Worm (Caenorhabditis elegans) whole organism, mixed stage, embryonic: ENCODE results near the gene grl-25.

Source experiments
- drap-1 ChIP-seq: fragments of 200-800 bp; sonication (Bioruptor generic); optimal IDR thresholded peaks from 3 replicates; lab custom pipeline; 2018; ENCODE audit warnings: mild to moderate bottlenecking, missing genetic modification characterization, missing compliant biosample characterization
- nhr-237 ChIP-seq: fragments of 150-350 bp; optimal IDR thresholded peaks from 2 replicates; lab custom pipeline; 2014; ENCODE audit warnings: missing biosample characterization, missing genetic modification characterization
- sem-2 ChIP-seq: fragments of 200-800 bp; sonication (Bioruptor generic); optimal IDR thresholded peaks from 2 replicates; lab custom pipeline; 2018; ENCODE audit warnings: mild to moderate bottlenecking, missing genetic modification characterization, missing compliant biosample characterization
- snpc-4 ChIP-seq: fragments of 150-350 bp; optimal IDR thresholded peaks from 2 replicates; lab custom pipeline; 2014; ENCODE audit warnings: missing biosample characterization, missing genetic modification characterization
- sptf-1 ChIP-seq: sonication (generic microtip); optimal IDR thresholded peaks from 2 replicates; lab custom pipeline; 2017; ENCODE audit warnings: mild to moderate bottlenecking, missing genetic modification characterization, moderate library complexity, missing compliant biosample characterization
- unc-39 ChIP-seq: fragments of 150-350 bp; optimal IDR thresholded peaks from 2 replicates; lab custom pipeline; 2014; ENCODE audit warnings: missing biosample characterization, missing genetic modification characterization
- unc-62 ChIP-seq: fragments of 150-350 bp; optimal IDR thresholded peaks from 2 replicates; lab custom pipeline; 2014; ENCODE audit warnings: missing biosample characterization, missing genetic modification reagents, missing genetic modification characterization
- ztf-11 ChIP-seq: fragments of 150-350 bp; optimal IDR thresholded peaks from 2 replicates; lab custom pipeline; 2014; ENCODE audit warnings: missing biosample characterization, missing genetic modification characterization

DNA sequence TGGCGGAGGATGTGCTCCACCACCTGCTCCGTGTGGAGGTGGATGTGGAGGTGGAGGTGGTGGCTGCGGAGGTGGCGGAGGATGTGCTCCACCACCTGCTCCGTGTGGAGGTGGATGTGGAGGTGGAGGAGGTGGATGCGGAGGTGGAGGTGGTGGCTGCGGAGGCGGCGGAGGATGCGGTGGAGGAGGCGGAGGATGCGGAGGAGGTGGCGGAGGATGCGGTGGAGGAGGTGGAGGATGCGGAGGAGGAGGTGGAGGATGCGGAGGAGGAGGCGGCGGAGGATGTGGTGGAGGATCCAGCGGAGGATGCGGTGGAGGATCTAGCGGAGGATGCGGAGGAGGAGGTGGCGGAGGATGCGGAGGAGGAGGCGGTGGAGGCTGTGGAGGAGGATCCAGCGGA is 382 bp downstream of the grl-25 start:
- TF ChIP-seq snpc-4 (tag; lab: Kevin White, UChicago) (no peak), sptf-1 (tag; lab: Kevin White, UChicago) (peak; percentile 21), nhr-237 (tag; lab: Kevin White, UChicago) (no peak), sem-2 (GFP tag; lab: Kevin White, UChicago) (no peak), unc-39 (tag; lab: Kevin White, UChicago) (no peak), ztf-11 (tag; lab: Kevin White, UChicago) (no peak), drap-1 (GFP tag; lab: Kevin White, UChicago) (no peak), unc-62 (GFP tag; lab: Kevin White, UChicago) (no peak)
